Fruit fly (Drosophila melanogaster): ENCODE measurements around the gene Gpdh3.

Gene Gpdh3

DNA sequence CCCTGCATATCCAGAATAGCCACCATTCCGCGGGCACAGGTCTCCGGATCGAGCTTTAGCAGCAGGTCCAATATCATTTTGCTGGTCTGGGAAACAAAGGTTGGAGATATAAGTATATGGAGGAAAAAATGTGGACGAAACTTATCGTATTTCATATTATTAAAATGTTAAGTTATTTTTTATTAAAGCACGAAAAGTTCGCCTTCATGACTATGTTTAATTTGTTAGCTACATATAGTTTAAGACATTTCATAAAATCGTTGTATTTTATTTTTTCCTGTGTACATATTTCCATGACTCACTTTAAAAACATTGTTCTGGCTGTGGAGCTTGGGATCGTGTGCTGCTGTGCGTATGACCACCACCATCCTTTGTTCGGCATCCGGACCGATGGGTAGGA is 42.2 kb downstream of the Gpdh3 start:
- TF ChIP-seq CG34367 (tag; optimal IDR thresholded peaks at IDR 0.05) (peak; percentile 45), CG8159 (tag; optimal IDR thresholded peaks at IDR 0.05) (peak; percentile 66), CG14655 (GFP tag; optimal IDR thresholded peaks at IDR 0.05) (no peak), fd96Ca (GFP tag; IDR thresholded peaks at IDR 0.05) (no peak), CG4496 (GFP tag; IDR thresholded peaks at IDR 0.05) (0 out of 3 replicates have a peak, but pooled peaks have one; percentile 37), Pif1A (GFP tag; optimal IDR thresholded peaks at IDR 0.05) (no peak), Pif1B (GFP tag; optimal IDR thresholded peaks at IDR 0.05) (no peak), CG10348 (GFP tag; IDR thresholded peaks at IDR 0.05) (no peak), Ets98B (GFP tag; IDR thresholded peaks at IDR 0.05) (no peak), CG32121 (GFP tag; IDR thresholded peaks at IDR 0.05) (no peak), CG9948 (tag; optimal IDR thresholded peaks at IDR 0.05) (peak; percentile 50), CG15710 (tag; optimal IDR thresholded peaks at IDR 0.05) (peak; percentile 63), CG8301 (tag; optimal IDR thresholded peaks at IDR 0.05) (no peak), D1 (tag; optimal IDR thresholded peaks at IDR 0.05) (no peak), rn (GFP tag; IDR thresholded peaks at IDR 0.05) (no peak), CG12605 (GFP tag; IDR thresholded peaks at IDR 0.05) (0 out of 2 replicates have a peak, but pooled peaks have one; percentile 34), CG17806 (tag; optimal IDR thresholded peaks at IDR 0.05) (peak; percentile 58), gl (tag; optimal IDR thresholded peaks at IDR 0.05) (no peak), CG13204 (GFP tag; optimal IDR thresholded peaks at IDR 0.05) (no peak), EcR (GFP tag; optimal IDR thresholded peaks at IDR 0.05) (peak; percentile 30), Snoo (tag; optimal IDR thresholded peaks at IDR 0.05) (peak; percentile 30)

DNA sequence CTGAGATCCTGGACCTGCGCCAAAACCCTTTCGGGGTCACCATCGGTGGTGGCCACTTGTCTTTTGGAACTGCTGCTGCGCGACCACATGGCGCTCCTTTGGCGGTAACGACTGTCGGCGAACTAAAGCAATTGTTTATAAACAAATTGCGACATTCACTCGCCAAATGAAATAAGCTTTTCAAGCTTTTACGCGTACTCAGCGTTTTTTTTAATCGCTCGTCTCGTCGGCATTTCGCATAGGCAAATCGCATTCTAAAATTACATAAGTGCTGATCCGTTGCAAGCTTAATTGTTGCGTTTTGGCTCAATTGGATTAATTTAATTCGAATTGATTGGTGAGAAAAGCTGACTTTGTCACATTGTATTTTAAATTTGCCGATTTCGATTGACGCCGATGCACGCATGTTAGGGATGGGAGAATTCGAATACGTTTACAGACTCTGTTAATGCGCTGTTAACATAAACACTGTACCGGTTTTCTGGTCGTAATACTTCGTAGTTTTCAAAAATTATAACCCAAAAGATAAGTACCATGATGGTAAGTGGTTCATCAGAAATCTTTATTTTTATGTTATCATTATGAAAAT is 42.9 kb downstream of the Gpdh3 start, which contains the start of gene pinta:
pinta (minus strand) TSS at position 328 of the 589 bp plus-strand sequence.
- no peak for TF ChIP-seq Pif1B (GFP tag; optimal IDR thresholded peaks at IDR 0.05)
- no peak for TF ChIP-seq fd96Ca (GFP tag; IDR thresholded peaks at IDR 0.05)
- TF ChIP-seq Snoo (tag; optimal IDR thresholded peaks at IDR 0.05): no peak
- TF ChIP-seq CG17806 (tag; optimal IDR thresholded peaks at IDR 0.05): no peak
- TF ChIP-seq CG4496 (GFP tag; IDR thresholded peaks at IDR 0.05): no peak
- no peak for TF ChIP-seq CG13204 (GFP tag; optimal IDR thresholded peaks at IDR 0.05)
- no peak for TF ChIP-seq Pif1A (GFP tag; optimal IDR thresholded peaks at IDR 0.05)
- TF ChIP-seq CG32121 (GFP tag; IDR thresholded peaks at IDR 0.05): no peak
- TF ChIP-seq Ets98B (GFP tag; IDR thresholded peaks at IDR 0.05): no peak
- no peak for TF ChIP-seq EcR (GFP tag; optimal IDR thresholded peaks at IDR 0.05)
- TF ChIP-seq CG14655 (GFP tag; optimal IDR thresholded peaks at IDR 0.05): no peak
- no peak for TF ChIP-seq gl (tag; optimal IDR thresholded peaks at IDR 0.05)
- TF ChIP-seq D1 (tag; optimal IDR thresholded peaks at IDR 0.05): no peak
- no peak for TF ChIP-seq CG8159 (tag; optimal IDR thresholded peaks at IDR 0.05)
- TF ChIP-seq rn (GFP tag; IDR thresholded peaks at IDR 0.05): no peak
- no peak for TF ChIP-seq CG9948 (tag; optimal IDR thresholded peaks at IDR 0.05)
- no peak for TF ChIP-seq CG15710 (tag; optimal IDR thresholded peaks at IDR 0.05)
- TF ChIP-seq CG12605 (GFP tag; IDR thresholded peaks at IDR 0.05): no peak
- no peak for TF ChIP-seq CG8301 (tag; optimal IDR thresholded peaks at IDR 0.05)
- TF ChIP-seq CG34367 (tag; optimal IDR thresholded peaks at IDR 0.05): no peak

DNA sequence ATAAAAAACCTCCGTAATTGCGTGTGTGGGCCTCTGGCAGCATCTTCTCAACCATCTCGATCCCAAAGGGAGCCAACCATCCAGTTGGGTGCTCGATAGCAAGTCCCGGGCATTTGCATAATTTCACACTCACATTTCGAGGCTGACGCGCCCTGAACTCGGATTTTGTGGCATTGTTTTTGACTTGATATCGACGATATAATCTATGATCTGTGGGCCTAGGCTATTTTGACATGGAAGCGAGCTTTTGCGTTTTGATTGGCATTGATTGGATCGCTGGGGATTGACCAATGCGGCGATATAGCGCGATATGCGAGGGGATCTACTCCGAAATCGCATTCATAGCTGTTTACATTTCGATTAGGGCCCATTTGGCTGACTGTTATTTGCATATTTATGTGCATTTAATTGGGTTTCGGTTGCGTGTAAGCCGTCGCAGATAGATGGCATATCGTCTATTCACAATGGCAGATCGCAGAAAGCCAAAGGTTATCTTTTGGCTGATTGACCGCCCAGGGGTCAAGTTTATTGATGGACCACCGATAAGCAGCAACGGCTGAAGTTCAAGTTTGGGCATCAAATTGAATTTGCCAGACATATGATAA is 50.5 kb downstream of the Gpdh3 start:
- TF ChIP-seq CG14655 (GFP tag; optimal IDR thresholded peaks at IDR 0.05) (no peak), Pif1B (GFP tag; optimal IDR thresholded peaks at IDR 0.05) (no peak), fd96Ca (GFP tag; IDR thresholded peaks at IDR 0.05) (no peak)

DNA sequence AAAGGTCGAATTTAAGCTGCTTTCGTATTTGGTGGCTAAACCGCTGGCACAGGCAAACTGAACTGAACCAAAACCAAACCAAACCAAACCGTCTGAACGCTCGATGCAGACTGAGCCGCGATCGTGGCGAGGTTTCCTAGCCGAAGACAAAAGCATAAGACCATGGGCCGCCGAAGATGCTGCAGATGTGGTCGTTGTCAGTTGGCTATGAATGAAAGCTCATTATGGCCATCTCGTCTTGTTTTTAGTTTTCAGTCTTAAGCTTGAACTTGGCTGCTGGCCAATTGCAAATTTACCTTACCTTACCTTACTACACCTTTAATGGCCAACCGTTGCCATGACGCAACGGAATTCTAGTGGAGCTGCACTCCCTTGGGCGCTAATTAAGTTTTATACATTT is 54.2 kb downstream of the Gpdh3 start, which contains the start of gene CG13847:
CG13847 (minus strand) TSS at position 101 of the 400 bp plus-strand sequence.
- no peak for TF ChIP-seq CG8301 (tag; optimal IDR thresholded peaks at IDR 0.05)
- TF ChIP-seq CG8159 (tag; optimal IDR thresholded peaks at IDR 0.05): no peak
- no peak for TF ChIP-seq Pif1A (GFP tag; optimal IDR thresholded peaks at IDR 0.05)
- TF ChIP-seq CG12605 (GFP tag; IDR thresholded peaks at IDR 0.05): no peak
- no peak for TF ChIP-seq CG17806 (tag; optimal IDR thresholded peaks at IDR 0.05)
- no peak for TF ChIP-seq EcR (GFP tag; optimal IDR thresholded peaks at IDR 0.05)
- no peak for TF ChIP-seq CG9948 (tag; optimal IDR thresholded peaks at IDR 0.05)
- no peak for TF ChIP-seq gl (tag; optimal IDR thresholded peaks at IDR 0.05)
- no peak for TF ChIP-seq CG14655 (GFP tag; optimal IDR thresholded peaks at IDR 0.05)
